Fruit fly (Drosophila melanogaster) whole organism, wandering third instar larva: ENCODE results near the gene PH4alphaMP.

Source experiments
- CG32264 ChIP-seq: fragments of 200-800 bp; sonication (Bioruptor generic); optimal IDR thresholded peaks from 2 replicates; lab custom pipeline; 2016; ENCODE audit warnings: missing biosample characterization, missing genetic modification characterization
- CG9705 ChIP-seq: fragments of 200-800 bp; sonication (Bioruptor generic); optimal IDR thresholded peaks from 2 replicates; lab custom pipeline; 2018; ENCODE audit warnings: missing biosample characterization, mild to moderate bottlenecking, missing genetic modification characterization
- Hr83 ChIP-seq: fragments of 200-300 bp; sonication (Bioruptor generic); optimal IDR thresholded peaks from 2 replicates; lab custom pipeline; 2016; ENCODE audit warnings: missing biosample characterization, mild to moderate bottlenecking, missing genetic modification characterization, moderate library complexity; ENCODE audit not compliant: poor library complexity, severe bottlenecking
- Vsx2 ChIP-seq: fragments of 200-300, 225-300 bp; sonication (Bioruptor generic); optimal IDR thresholded peaks from 2 replicates; lab custom pipeline; 2018; ENCODE audit warnings: missing biosample characterization, missing genetic modification characterization; ENCODE audit not compliant: partially characterized antibody
- br ChIP-seq: fragments of 200-800 bp; sonication (Bioruptor generic); optimal IDR thresholded peaks from 2 replicates; lab custom pipeline; 2016; ENCODE audit warnings: missing biosample characterization, missing genetic modification characterization
- dl ChIP-seq, 2 experiments: fragments of 175-275, 200-275 bp in 1 of 2; fragments of 200-275 bp in 1 of 2; sonication (Bioruptor generic); optimal IDR thresholded peaks; lab custom pipeline; 2018; ENCODE audit warnings: mild to moderate bottlenecking in 2 of 2, missing biosample characterization in 2 of 2, missing genetic modification characterization in 2 of 2, moderate library complexity in 2 of 2; ENCODE audit not compliant: partially characterized antibody in 2 of 2, insufficient read depth in 1 of 2
- dsf ChIP-seq: sonication (Bioruptor generic); optimal IDR thresholded peaks from 2 replicates; lab custom pipeline; 2016; ENCODE audit warnings: missing biosample characterization, missing genetic modification characterization, borderline replicate concordance
- foxo ChIP-seq, 2 experiments: fragments of 200-800 bp; sonication (Bioruptor generic); optimal IDR thresholded peaks; 2 replicates in 1 of 2; 3 replicates in 1 of 2; lab custom pipeline; 2016 to 2017; ENCODE audit warnings: missing biosample characterization in 2 of 2, missing genetic modification characterization in 2 of 2
- h ChIP-seq: fragments of 200-800 bp; sonication (Bioruptor generic); optimal IDR thresholded peaks from 3 replicates; lab custom pipeline; 2016; ENCODE audit warnings: missing biosample characterization, mild to moderate bottlenecking, missing genetic modification characterization
- pan ChIP-seq: fragments of >200 bp; optimal IDR thresholded peaks from 2 replicates; lab custom pipeline; 2017
- usp ChIP-seq: fragments of >200 bp; optimal IDR thresholded peaks from 2 replicates; lab custom pipeline; 2017; ENCODE audit warnings: missing biosample characterization, missing genetic modification characterization

DNA sequence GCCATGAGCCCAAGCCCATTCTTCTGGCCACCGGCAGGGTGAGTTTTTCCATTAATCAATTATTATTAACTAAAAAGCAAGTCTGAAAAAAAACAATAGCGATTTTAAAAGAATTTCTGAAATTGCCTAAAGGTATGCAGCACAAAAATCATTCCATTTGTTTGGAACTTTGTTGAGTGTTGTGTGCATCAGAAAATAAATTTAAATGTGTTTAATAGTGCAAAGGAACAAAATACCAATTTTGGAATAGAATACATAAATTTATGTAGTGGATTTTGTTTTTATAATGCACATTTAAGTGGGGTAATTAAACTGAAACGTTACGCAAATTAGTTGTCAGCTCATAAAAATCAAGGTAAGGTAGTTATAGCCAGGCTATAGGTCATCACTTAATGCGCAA lies 31.7 kb downstream of the PH4alphaMP start:
- TF ChIP-seq CG9705, result no peak
- no peak for TF ChIP-seq h (GFP tag; lab: Kevin White, UChicago)
- TF ChIP-seq CG32264 (GFP tag; lab: Kevin White, UChicago), result no peak
- no peak for TF ChIP-seq pan
- TF ChIP-seq Hr83 (GFP tag; lab: Kevin White, UChicago), result no peak
- TF ChIP-seq dl (GFP tag; optimal IDR thresholded peaks at IDR 0.05; lab: Kevin White, UChicago; ENCODE audit: insufficient read depth in 1 of 2, partially characterized antibody in 2 of 2), result no peak
- TF ChIP-seq br (GFP tag; lab: Kevin White, UChicago), result no peak
- no peak for TF ChIP-seq dsf (GFP tag; lab: Kevin White, UChicago)
- TF ChIP-seq foxo (GFP tag; optimal IDR thresholded peaks at IDR 0.05; lab: Kevin White, UChicago), result no peak
- no peak for TF ChIP-seq Vsx2 (GFP tag; lab: Kevin White, UChicago)
- no peak for TF ChIP-seq usp (GFP tag; lab: Kevin White, UChicago)
